Fruit fly (Drosophila melanogaster): Measurements from ENCODE around the gene CG32235.

- no peak for TF ChIP-seq insv (optimal IDR thresholded peaks at IDR 0.05)
- TF ChIP-seq ttk (optimal IDR thresholded peaks at IDR 0.05), result no peak
- TF ChIP-seq h (optimal IDR thresholded peaks at IDR 0.05), result no peak
Observed at dm6 chr3L:4843428-4843827, 16.8 kb downstream of the CG32235 start.

All from Kc167 (cell line).